Fruit fly (Drosophila melanogaster) whole organism, embryonic: ENCODE data around the gene CG8142.

Source experiments
- Atf3 ChIP-seq: fragments of 200-800 bp; sonication (Bioruptor generic); optimal IDR thresholded peaks from 3 replicates; lab custom pipeline; 2016; ENCODE audit warnings: missing biosample characterization, missing genetic modification characterization
- CG15073 ChIP-seq: fragments of 200-800 bp; sonication (Bioruptor generic); optimal IDR thresholded peaks from 2 replicates; lab custom pipeline; 2016; ENCODE audit warnings: missing biosample characterization, missing genetic modification characterization
- CG31441 ChIP-seq: fragments of 200-800 bp; sonication (Bioruptor generic); IDR thresholded peaks from 2 replicates; pipeline ENCODE4 v1.3.6; 2022; ENCODE audit warnings: missing biosample characterization, missing genetic modification characterization
- h ChIP-seq: fragments of >200 bp; optimal IDR thresholded peaks from 2 replicates; lab custom pipeline; 2017
- hb ChIP-seq: fragments of 200-800 bp; sonication (Bioruptor generic); IDR thresholded peaks from 3 replicates; pipeline ENCODE4 v1.3.6; 2022; ENCODE audit warnings: missing biosample characterization, missing genetic modification characterization; ENCODE audit not compliant: partially characterized antibody
- sd ChIP-seq: fragments of 200-800 bp; sonication (Bioruptor generic); optimal IDR thresholded peaks from 3 replicates; lab custom pipeline; 2018; ENCODE audit warnings: missing biosample characterization, mild to moderate bottlenecking, missing genetic modification characterization, moderate library complexity

DNA sequence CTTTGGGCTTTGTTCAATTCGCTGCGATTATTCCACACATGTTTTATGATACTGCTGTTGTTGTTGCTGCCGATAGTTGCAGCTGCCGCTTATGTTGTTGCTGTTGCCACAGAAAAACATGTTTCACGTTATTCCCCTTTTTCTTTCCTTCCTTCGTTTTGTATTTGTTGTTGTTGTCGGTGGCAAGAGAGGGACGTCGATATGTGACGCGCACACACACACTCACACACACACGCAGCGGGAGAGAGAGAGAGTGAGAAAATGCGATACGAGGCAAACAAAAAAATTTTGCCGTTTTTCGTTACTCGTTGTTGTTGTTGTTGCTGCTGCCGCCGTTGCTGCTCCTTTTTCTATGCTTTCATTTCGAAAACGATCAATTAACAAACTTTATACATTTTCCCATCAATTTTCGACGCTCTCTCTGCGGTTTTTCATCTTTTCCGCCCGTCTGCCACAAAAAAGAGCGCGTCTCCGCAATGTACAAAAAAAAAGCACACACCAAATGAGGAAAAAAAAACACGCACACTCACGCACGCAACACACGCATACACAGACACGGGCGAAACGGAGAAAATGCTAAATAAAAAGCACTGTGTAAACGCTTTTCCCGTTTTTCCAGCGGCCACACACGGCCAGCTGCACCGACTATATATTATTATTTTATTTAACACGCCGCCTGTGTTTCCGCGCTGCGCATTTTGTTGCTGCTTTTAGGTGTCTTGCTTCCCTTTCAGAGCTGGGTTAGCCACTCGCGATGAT lies 42.1 kb upstream of the CG8142 start:
- TF ChIP-seq hb (GFP tag; lab: Robert Waterston, UW) (no peak), CG31441 (GFP tag; lab: Robert Waterston, UW) (no peak), CG15073 (GFP tag; lab: Kevin White, UChicago) (no peak), h (no peak), sd (peak; percentile 11), Atf3 (GFP tag; lab: Kevin White, UChicago) (no peak)
